Worm (Caenorhabditis elegans): ENCODE data around the gene hmt-1.

The hmt-1 gene

ce11 chrIII:11090870-11091386 is 8.8 kb downstream of the hmt-1 start (continued):
- TF ChIP-seq lin-26 (GFP tag; IDR thresholded peaks at IDR 0.05) (peak; percentile 85), chd-7 (tag; optimal IDR thresholded peaks at IDR 0.05) (peak; percentile 81), lsl-1 (GFP tag; optimal IDR thresholded peaks at IDR 0.05) (peak; percentile 61), lag-1 (GFP tag; IDR thresholded peaks at IDR 0.05) (no peak), hmg-20 (GFP tag; IDR thresholded peaks at IDR 0.05) (0 out of 2 replicates have a peak, but pooled peaks have one; percentile 63), sdz-38 (tag; optimal IDR thresholded peaks at IDR 0.05) (no peak), ceh-40 (GFP tag; IDR thresholded peaks at IDR 0.05) (0 out of 2 replicates have a peak, but pooled peaks have one; percentile 35), F23B12.7 (tag; optimal IDR thresholded peaks at IDR 0.05; ENCODE audit: insufficient read depth) (no peak), him-1 (tag; optimal IDR thresholded peaks at IDR 0.05) (peak; percentile 85), F33H1.4 (GFP tag; IDR thresholded peaks at IDR 0.05) (peak; percentile 50), F55B11.4 (tag; optimal IDR thresholded peaks at IDR 0.05; ENCODE audit: borderline replicate concordance, insufficient read depth) (no peak), mes-4 (tag; optimal IDR thresholded peaks at IDR 0.05) (peak; percentile 73), lin-40 (tag; optimal IDR thresholded peaks at IDR 0.05) (no peak)

- peak; percentile 3 for TF ChIP-seq mel-28 (tag; optimal IDR thresholded peaks at IDR 0.05; ENCODE audit: borderline replicate concordance)
- peak; percentile 96 for TF ChIP-seq attf-6 (GFP tag; IDR thresholded peaks at IDR 0.05)
- TF ChIP-seq nhr-120 (GFP tag; IDR thresholded peaks at IDR 0.05): no peak
- TF ChIP-seq hsf-1 (GFP tag; IDR thresholded peaks at IDR 0.05): peak; percentile 52
- no peak for TF ChIP-seq F55B11.4 (tag; optimal IDR thresholded peaks at IDR 0.05; ENCODE audit: borderline replicate concordance, insufficient read depth)
- TF ChIP-seq F37B4.10 (GFP tag; IDR thresholded peaks at IDR 0.05): 0 out of 2 replicates have a peak, but pooled peaks have one; percentile 12
- no peak for TF ChIP-seq egl-18 (GFP tag; IDR thresholded peaks at IDR 0.05)
- no peak for TF ChIP-seq cebp-1 (GFP tag; IDR thresholded peaks at IDR 0.05)
- TF ChIP-seq cebp-1 (tag; optimal IDR thresholded peaks at IDR 0.05): peak; percentile 50
- no peak for TF ChIP-seq lag-1 (GFP tag; IDR thresholded peaks at IDR 0.05)
- peak; percentile 2 for TF ChIP-seq ztf-18 (tag; optimal IDR thresholded peaks at IDR 0.05)
- no peak for TF ChIP-seq bed-1 (GFP tag; IDR thresholded peaks at IDR 0.05)
- TF ChIP-seq ceh-79 (tag; optimal IDR thresholded peaks at IDR 0.05): no peak
- peak; percentile 62; the same call in 1 of the 2 replicates for TF ChIP-seq C17E4.6 (GFP tag; IDR thresholded peaks at IDR 0.05)
- TF ChIP-seq dox-1 (GFP tag; IDR thresholded peaks at IDR 0.05): peak; percentile 61
- peak; percentile 32 for TF ChIP-seq lin-54 (GFP tag; optimal IDR thresholded peaks at IDR 0.05)
- TF ChIP-seq akir-1 (GFP tag; optimal IDR thresholded peaks at IDR 0.05): no peak
- no peak for TF ChIP-seq sptf-2 (GFP tag; optimal IDR thresholded peaks at IDR 0.05)
- no peak for TF ChIP-seq hlh-12 (tag; optimal IDR thresholded peaks at IDR 0.05)
- TF ChIP-seq pbrm-1 (GFP tag; IDR thresholded peaks at IDR 0.05): peak; percentile 92
- TF ChIP-seq ceh-58 (GFP tag; IDR thresholded peaks at IDR 0.05): 0 out of 2 replicates have a peak, but pooled peaks have one; percentile 27
- peak; percentile 98 for TF ChIP-seq snpc-1.1 (tag; optimal IDR thresholded peaks at IDR 0.05; ENCODE audit: insufficient read depth)
- TF ChIP-seq let-526 (GFP tag; IDR thresholded peaks at IDR 0.05): no peak
- TF ChIP-seq nfya-2 (GFP tag; IDR thresholded peaks at IDR 0.05): 0 out of 2 replicates have a peak, but pooled peaks have one; percentile 4
- TF ChIP-seq egrh-3 (GFP tag; IDR thresholded peaks at IDR 0.05): no peak
- TF ChIP-seq B0019.2 (GFP tag; conservative IDR thresholded peaks at IDR 0.05): no peak
- peak; percentile 32 for TF ChIP-seq T26A5.8 (tag; optimal IDR thresholded peaks at IDR 0.05)
- TF ChIP-seq efl-1 (GFP tag; optimal IDR thresholded peaks at IDR 0.05): peak; percentile 39
- TF ChIP-seq ztf-22 (GFP tag; optimal IDR thresholded peaks at IDR 0.05): no peak
- peak; percentile 43 for TF ChIP-seq die-1 (tag; optimal IDR thresholded peaks at IDR 0.05)
- TF ChIP-seq Y56A3A.18 (GFP tag; IDR thresholded peaks at IDR 0.05): peak; percentile 57; the same call in 1 of the 2 replicates
- peak; percentile 56 for TF ChIP-seq madf-8 (GFP tag; conservative IDR thresholded peaks at IDR 0.05)
- TF ChIP-seq F33H1.4 (GFP tag; IDR thresholded peaks at IDR 0.05): peak; percentile 65
- peak; percentile 64; the same call in 1 of the 2 replicates for TF ChIP-seq B0336.3 (GFP tag; IDR thresholded peaks at IDR 0.05)
- no peak for TF ChIP-seq attf-3 (GFP tag; conservative IDR thresholded peaks at IDR 0.05)
- no peak for TF ChIP-seq ets-4 (GFP tag; optimal IDR thresholded peaks at IDR 0.05)
Measured at ce11 chrIII:11090112-11090648, 9.6 kb downstream of the hmt-1 start.
